Worm (Caenorhabditis elegans) whole organism, early embryonic: ENCODE results near the gene C06H2.7.
A peak's percentile ranks its signal among the peaks of the same experiment; 100 is the strongest.

Experiments
- ama-1 ChIP-seq: fragments of 150-350 bp; optimal IDR thresholded peaks from 2 replicates; lab custom pipeline; 2014
- flt-1 ChIP-seq: fragments of 200-800 bp; sonication (Bioruptor generic); IDR thresholded peaks from 2 replicates; pipeline ENCODE4 v1.3.6; 2022; ENCODE audit warnings: missing genetic modification characterization, missing compliant biosample characterization
- hmg-4 ChIP-seq: fragments of 200-800 bp; sonication (Bioruptor generic); optimal IDR thresholded peaks from 2 replicates; lab custom pipeline; 2018; ENCODE audit warnings: mild to moderate bottlenecking, missing genetic modification characterization, missing compliant biosample characterization

DNA sequence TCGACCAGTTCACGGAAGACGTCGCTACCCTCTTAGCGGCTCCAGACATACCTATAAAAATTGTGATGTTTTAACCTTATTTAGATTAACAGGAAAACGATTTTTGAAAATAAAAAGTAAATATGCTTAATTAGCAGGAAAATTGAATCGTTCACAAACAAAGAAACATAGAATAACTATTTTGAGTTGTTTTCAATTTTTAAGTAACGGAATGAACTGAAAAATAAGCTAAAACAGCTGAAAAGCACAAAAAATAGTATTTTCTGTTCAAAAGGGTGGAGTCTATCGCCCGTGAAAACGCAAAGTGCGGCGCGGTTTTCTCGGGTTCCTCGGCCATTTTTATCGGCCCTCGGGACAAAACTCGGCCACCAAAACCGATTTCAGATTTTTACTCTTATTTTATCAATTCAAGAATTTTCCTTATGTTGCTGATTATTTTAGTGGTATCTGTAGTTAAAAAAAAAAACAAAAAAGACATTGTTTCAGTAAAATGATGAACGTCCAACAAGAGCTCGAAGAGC, 20.7 kb downstream of the C06H2.7 start, which contains the start of the genes atp-5 and lmtr-3:
- TF ChIP-seq flt-1 (GFP tag; lab: Robert Waterston, UW), result no peak
- TF ChIP-seq hmg-4 (GFP tag; lab: Kevin White, UChicago), result peak; percentile 38
- TF ChIP-seq ama-1 (lab: Kevin White, UChicago), result no peak
